Worm (Caenorhabditis elegans) whole organism, L4 larva: ENCODE data around the gene ZK1058.9.

Experiments used
- Y75B8A.6 ChIP-seq: fragments of 200-800 bp; sonication (Bioruptor generic); IDR thresholded peaks from 2 replicates; pipeline ENCODE4 v1.3.6; 2022; ENCODE audit warnings: missing genetic modification reagents, missing genetic modification characterization, missing compliant biosample characterization
- aly-2 ChIP-seq: sonication (generic microtip); optimal IDR thresholded peaks from 2 replicates; lab custom pipeline; 2018; ENCODE audit warnings: missing biosample characterization, missing genetic modification characterization
- lin-1 ChIP-seq: fragments of 200-800 bp; sonication (Bioruptor generic); IDR thresholded peaks from 2 replicates; pipeline ENCODE4 v1.3.6; 2022; ENCODE audit warnings: missing genetic modification reagents, missing genetic modification characterization, missing compliant biosample characterization
- nhr-76 ChIP-seq: fragments of 150-350 bp; optimal IDR thresholded peaks from 2 replicates; lab custom pipeline; 2014; ENCODE audit warnings: missing biosample characterization, missing genetic modification characterization
- snpc-4 ChIP-seq: fragments of 150-350 bp; optimal IDR thresholded peaks from 2 replicates; lab custom pipeline; 2014; ENCODE audit warnings: missing biosample characterization, missing genetic modification characterization
- ztf-11 ChIP-seq: fragments of 150-350 bp; optimal IDR thresholded peaks from 2 replicates; lab custom pipeline; 2014; ENCODE audit warnings: missing biosample characterization, missing genetic modification characterization

DNA sequence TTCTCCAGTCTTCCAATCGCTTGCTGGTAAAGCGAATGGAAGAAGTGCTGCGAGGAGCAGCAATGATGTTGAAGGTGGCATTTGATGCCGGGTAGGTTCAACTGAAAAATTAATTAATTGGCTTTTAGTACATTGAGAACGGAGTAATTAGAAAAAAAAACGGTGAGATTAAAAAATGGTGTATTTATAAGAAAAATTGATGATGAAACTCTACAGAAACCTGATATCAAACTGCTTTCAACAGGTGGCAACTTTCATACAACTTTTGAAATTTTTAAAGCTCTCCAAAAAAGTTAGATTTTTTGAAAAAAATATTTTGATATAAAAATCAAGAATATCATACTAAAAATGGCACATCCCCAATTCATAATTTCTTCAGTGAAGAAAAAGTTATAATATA, 12.0 kb downstream of the ZK1058.9 start, which contains the start of gene pat-3:
- TF ChIP-seq nhr-76 (tag; lab: Kevin White, UChicago) (no peak), ztf-11 (no peak), lin-1 (GFP tag; lab: Robert Waterston, UW) (no peak), Y75B8A.6 (GFP tag; lab: Robert Waterston, UW) (no peak), snpc-4 (tag; lab: Kevin White, UChicago) (no peak), aly-2 (tag; lab: Kevin White, UChicago) (no peak)
